Fruit fly (Drosophila melanogaster): Measurements from ENCODE around the gene Rpt4.

dm6 chrX:6267187-6267711 lies 23.8 kb downstream of the Rpt4 start, which contains the start of gene schlank:
- TF ChIP-seq h (optimal IDR thresholded peaks at IDR 0.05), result no peak
- TF ChIP-seq psq (optimal IDR thresholded peaks at IDR 0.05), result no peak
- TF ChIP-seq Myc (optimal IDR thresholded peaks at IDR 0.05), result no peak
- TF ChIP-seq Sin3A (optimal IDR thresholded peaks at IDR 0.05), result no peak

Measured in Kc167 (cell line).